Fruit fly (Drosophila melanogaster) whole organism, prepupa: Measurements from ENCODE around the gene Cpr78E.

Source experiments
- CG10631 ChIP-seq: fragments of 200-800 bp; sonication (Bioruptor generic); optimal IDR thresholded peaks from 2 replicates; lab custom pipeline; 2016; ENCODE audit warnings: missing biosample characterization, missing genetic modification characterization
- CG11902 ChIP-seq: fragments of 200-800 bp; sonication (Bioruptor generic); optimal IDR thresholded peaks from 3 replicates; lab custom pipeline; 2016; ENCODE audit warnings: missing biosample characterization, missing genetic modification characterization
- CG6808 ChIP-seq: fragments of 200-800 bp; sonication (Bioruptor generic); optimal IDR thresholded peaks from 3 replicates; lab custom pipeline; 2017; ENCODE audit warnings: missing biosample characterization, missing genetic modification characterization, mild to moderate bottlenecking, moderate library complexity, missing genetic modification reagents
- CG6854 ChIP-seq: fragments of 200-800 bp; sonication (Bioruptor generic); optimal IDR thresholded peaks from 2 replicates; lab custom pipeline; 2017; ENCODE audit warnings: missing biosample characterization, mild to moderate bottlenecking, missing genetic modification characterization
- dsx ChIP-seq: fragments of 200-800 bp; optimal IDR thresholded peaks from 3 replicates; lab custom pipeline; 2019; ENCODE audit warnings: missing biosample characterization, mild to moderate bottlenecking, missing genetic modification characterization, moderate library complexity; ENCODE audit not compliant: poor library complexity, severe bottlenecking
- svp ChIP-seq: fragments of 200-800 bp; sonication (Bioruptor generic); peaks from one replicate; lab custom pipeline; 2016; ENCODE audit warnings: missing biosample characterization, missing genetic modification characterization

DNA sequence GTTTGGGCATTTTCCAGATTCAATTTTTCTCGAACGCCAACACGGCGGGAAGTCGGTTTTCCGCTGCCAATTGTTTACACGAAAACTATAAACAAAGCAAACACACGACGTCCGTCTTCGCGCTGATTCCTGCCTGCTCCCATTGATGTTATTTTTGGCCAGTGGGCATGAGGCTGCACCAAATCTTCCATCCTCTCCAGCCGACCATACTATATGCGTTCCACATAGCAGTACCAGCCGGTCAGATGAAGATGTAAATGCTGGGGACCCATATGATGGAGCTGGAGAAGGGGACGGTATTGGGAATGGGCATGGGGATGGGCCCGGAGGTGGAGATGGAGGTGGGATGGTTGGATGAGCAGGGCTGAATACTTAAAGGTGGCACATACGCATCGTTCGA lies 750 bp upstream of the Cpr78E start:
- TF ChIP-seq CG10631 (no peak), CG11902 (GFP tag; lab: Kevin White, UChicago) (no peak), svp (GFP tag; lab: Kevin White, UChicago) (no peak), CG6808 (GFP tag; lab: Kevin White, UChicago) (no peak), dsx (GFP tag; lab: Kevin White, UChicago) (no peak), CG6854 (no peak)
